Worm (Caenorhabditis elegans): ENCODE measurements around the gene cnc-1.

cnc-1 gene

DNA sequence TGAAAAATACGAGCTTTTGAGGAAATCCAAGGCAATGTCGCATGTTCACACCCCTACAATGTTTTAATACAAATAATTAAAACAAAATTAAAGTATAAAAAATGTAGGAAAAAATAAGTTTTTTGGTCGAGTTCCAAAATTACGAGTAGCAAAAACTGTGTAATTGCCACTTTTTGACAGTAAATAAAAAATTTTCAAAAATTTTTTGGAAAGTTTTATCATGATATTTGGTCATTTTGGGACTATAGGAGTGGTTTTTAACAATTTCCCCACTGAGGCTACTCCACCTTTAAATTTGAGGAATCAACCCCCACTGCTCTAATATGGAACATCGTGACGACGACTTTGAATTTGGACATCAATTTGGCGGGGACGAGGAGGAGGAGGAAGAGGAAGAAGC, 23.4 kb upstream of the cnc-1 start, which contains the start of gene gid-8:
TSS of gene gid-8 (plus strand) at position 301 of the 400 bp plus-strand sequence.
- no peak for TF ChIP-seq fkh-6 (tag; optimal IDR thresholded peaks at IDR 0.05)
- no peak for TF ChIP-seq ceh-30 (tag; optimal IDR thresholded peaks at IDR 0.05)
- no peak for TF ChIP-seq ceh-14 (tag; optimal IDR thresholded peaks at IDR 0.05)
- no peak for TF ChIP-seq unc-3 (GFP tag; conservative IDR thresholded peaks at IDR 0.05)
- TF ChIP-seq unc-3 (tag; optimal IDR thresholded peaks at IDR 0.05), result no peak
- no peak for TF ChIP-seq che-1 (tag; optimal IDR thresholded peaks at IDR 0.05)
- TF ChIP-seq mec-3 (tag; optimal IDR thresholded peaks at IDR 0.05; ENCODE audit: borderline replicate concordance), result no peak
- no peak for TF ChIP-seq hlh-15 (tag; optimal IDR thresholded peaks at IDR 0.05)
- TF ChIP-seq ceh-24 (tag; optimal IDR thresholded peaks at IDR 0.05), result no peak
- no peak for TF ChIP-seq dve-1 (tag; optimal IDR thresholded peaks at IDR 0.05)
- TF ChIP-seq unc-55 (GFP tag; optimal IDR thresholded peaks at IDR 0.05), result no peak
- no peak for TF ChIP-seq dmd-4 (tag; optimal IDR thresholded peaks at IDR 0.05; ENCODE audit: borderline replicate concordance)
- TF ChIP-seq zip-5 (tag; optimal IDR thresholded peaks at IDR 0.05), result no peak
- no peak for TF ChIP-seq ceh-18 (tag; optimal IDR thresholded peaks at IDR 0.05)
- no peak for TF ChIP-seq fax-1 (tag; optimal IDR thresholded peaks at IDR 0.05)
- no peak for TF ChIP-seq ref-2 (tag; optimal IDR thresholded peaks at IDR 0.05)
- no peak for TF ChIP-seq ceh-9 (tag; optimal IDR thresholded peaks at IDR 0.05)
- TF ChIP-seq elt-4 (tag; optimal IDR thresholded peaks at IDR 0.05), result no peak
- no peak for TF ChIP-seq pros-1 (tag; optimal IDR thresholded peaks at IDR 0.05)

DNA sequence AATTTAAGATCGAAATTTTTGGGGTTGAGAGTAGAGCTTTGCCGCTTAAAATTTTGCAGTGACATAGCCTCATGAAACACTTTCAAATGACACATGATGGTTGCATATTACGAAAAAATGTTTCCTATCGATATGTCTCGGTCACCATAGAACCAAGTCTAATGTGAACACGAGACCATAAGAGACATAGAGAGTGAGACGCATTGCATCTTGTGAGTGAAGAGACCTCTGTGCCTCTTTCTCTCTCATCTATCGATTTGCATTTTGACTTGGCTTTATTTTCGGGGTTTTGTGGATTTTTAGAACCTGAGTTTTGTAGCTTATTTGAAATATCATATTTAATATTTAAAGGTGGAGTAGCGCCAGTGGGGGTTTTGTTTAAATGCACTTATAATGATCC, 22.9 kb upstream of the cnc-1 start:
- peak; percentile 90 for TF ChIP-seq hlh-30 (tag; optimal IDR thresholded peaks at IDR 0.05; ENCODE audit: insufficient read depth)
- no peak for TF ChIP-seq che-1 (tag; optimal IDR thresholded peaks at IDR 0.05)
- no peak for TF ChIP-seq syd-9 (tag; optimal IDR thresholded peaks at IDR 0.05)
- no peak for TF ChIP-seq ceh-6 (GFP tag; optimal IDR thresholded peaks at IDR 0.05)
- no peak for TF ChIP-seq tbx-7 (tag; optimal IDR thresholded peaks at IDR 0.05)
- no peak for TF ChIP-seq dve-1 (tag; optimal IDR thresholded peaks at IDR 0.05)
- no peak for TF ChIP-seq pqm-1 (tag; optimal IDR thresholded peaks at IDR 0.05)
- peak; percentile 66 for TF ChIP-seq ceh-48 (tag; optimal IDR thresholded peaks at IDR 0.05)
- TF ChIP-seq ceh-31 (tag; optimal IDR thresholded peaks at IDR 0.05), result no peak
- no peak for TF ChIP-seq gmeb-2 (tag; optimal IDR thresholded peaks at IDR 0.05)
- TF ChIP-seq elt-2 (tag; optimal IDR thresholded peaks at IDR 0.05), result no peak
- no peak for TF ChIP-seq fkh-6 (tag; optimal IDR thresholded peaks at IDR 0.05)
- TF ChIP-seq unc-55 (GFP tag; optimal IDR thresholded peaks at IDR 0.05), result peak; percentile 17
- no peak for TF ChIP-seq pha-2 (tag; optimal IDR thresholded peaks at IDR 0.05)

DNA sequence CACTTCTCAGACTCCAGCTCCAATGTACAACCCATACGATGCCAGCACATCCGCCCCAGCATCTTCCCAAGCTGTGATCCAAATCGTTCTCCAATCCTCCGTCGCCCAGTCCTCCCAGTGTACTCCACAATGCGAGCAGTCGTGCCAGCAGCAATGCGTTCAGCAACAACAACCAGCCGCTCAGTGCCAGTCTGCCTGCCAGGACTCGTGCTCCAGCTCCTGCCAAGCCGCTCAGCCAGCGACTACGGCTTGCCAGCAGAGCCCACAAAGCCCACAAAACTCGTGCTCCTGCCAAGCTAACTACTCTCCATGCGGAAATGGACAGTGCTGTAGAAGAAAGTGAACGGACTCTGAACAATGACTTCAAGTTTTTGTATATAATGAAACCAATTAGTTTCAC, 21.9 kb upstream of the cnc-1 start:
- TF ChIP-seq elt-4 (tag; optimal IDR thresholded peaks at IDR 0.05), result peak; percentile 48
- no peak for TF ChIP-seq sox-4 (tag; optimal IDR thresholded peaks at IDR 0.05)

DNA sequence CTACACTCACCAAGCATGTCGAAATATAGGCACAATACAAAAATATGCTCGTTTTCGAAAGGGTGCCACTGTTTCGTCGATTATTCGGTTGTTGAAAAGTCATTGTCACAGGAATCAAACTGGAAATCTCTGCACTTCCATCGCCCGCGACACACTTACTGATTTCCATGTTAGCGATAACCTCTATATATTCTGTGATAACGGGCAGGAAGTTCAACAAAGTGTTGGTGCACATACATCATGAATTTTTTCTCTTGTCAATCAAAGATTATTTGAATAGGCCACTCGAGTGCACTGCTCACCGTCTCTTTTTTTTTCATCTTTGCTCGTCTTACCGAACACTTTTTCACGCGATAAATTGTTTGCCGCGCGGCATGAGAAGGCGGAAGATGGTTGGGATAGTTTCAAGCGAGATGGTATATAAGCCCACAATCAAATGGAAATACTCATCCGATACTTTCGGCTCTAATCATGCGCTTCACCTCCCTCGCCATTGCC, 20.5 kb upstream of the cnc-1 start, which contains the start of the genes fpn-1.2 and pqn-54:
TSS of gene fpn-1.2 (minus strand) at position 157 of the 498 bp plus-strand sequence.
TSS of gene pqn-54 (plus strand) at position 448 of the 498 bp plus-strand sequence.
- peak; percentile 27 for TF ChIP-seq elt-2 (tag; optimal IDR thresholded peaks at IDR 0.05)
- no peak for TF ChIP-seq hlh-30 (tag; optimal IDR thresholded peaks at IDR 0.05; ENCODE audit: insufficient read depth)

DNA sequence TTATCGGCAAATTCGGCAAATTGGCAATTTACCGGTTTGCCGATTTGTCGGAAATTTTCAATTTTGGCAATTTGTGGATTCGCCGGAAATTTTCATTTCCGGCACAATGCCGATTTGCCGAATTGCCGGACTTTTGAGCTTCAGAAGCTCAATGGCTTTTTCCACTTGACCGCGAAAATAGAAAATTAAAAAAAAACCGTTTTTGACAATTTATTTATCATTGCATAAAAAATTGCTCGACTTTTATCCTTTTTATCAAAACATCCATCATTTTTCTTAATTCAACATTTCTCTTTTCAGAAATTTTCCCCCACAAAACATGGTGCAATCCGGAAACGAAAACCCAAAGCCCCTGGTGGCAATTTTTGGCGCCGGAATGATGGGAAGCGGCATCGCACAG, 16.0 kb upstream of the cnc-1 start, which contains the start of gene hacd-1:
TSS of gene hacd-1 (plus strand) at position 301 of the 400 bp plus-strand sequence.
- TF ChIP-seq dmd-4 (tag; optimal IDR thresholded peaks at IDR 0.05; ENCODE audit: borderline replicate concordance) (no peak), K02D7.2 (tag; optimal IDR thresholded peaks at IDR 0.05) (no peak), ceh-45 (GFP tag; IDR thresholded peaks at IDR 0.05) (no peak), ceh-14 (tag; optimal IDR thresholded peaks at IDR 0.05) (no peak), elt-4 (tag; optimal IDR thresholded peaks at IDR 0.05) (no peak), Y22D7AL.16 (tag; optimal IDR thresholded peaks at IDR 0.05) (no peak), ceh-6 (GFP tag; optimal IDR thresholded peaks at IDR 0.05) (no peak), ahr-1 (tag; optimal IDR thresholded peaks at IDR 0.05) (no peak), pqm-1 (tag; optimal IDR thresholded peaks at IDR 0.05) (no peak)

Data from whole organism, late embryonic.